Worm (Caenorhabditis elegans) whole organism, L1 larva: ENCODE measurements around the gene sqst-5.

Source experiments
- ces-1 ChIP-seq: fragments of 150-350 bp; optimal IDR thresholded peaks from 2 replicates; lab custom pipeline; 2014; ENCODE audit warnings: missing biosample characterization, missing genetic modification reagents, missing genetic modification characterization
- jun-1 ChIP-seq: fragments of 150-350 bp; optimal IDR thresholded peaks from 2 replicates; lab custom pipeline; 2014; ENCODE audit warnings: missing biosample characterization, missing genetic modification reagents, missing genetic modification characterization
- nhr-11 ChIP-seq: fragments of 150-350 bp; optimal IDR thresholded peaks from 2 replicates; lab custom pipeline; 2014; ENCODE audit warnings: missing biosample characterization, missing genetic modification characterization
- pag-3 ChIP-seq: sonication (generic microtip); optimal IDR thresholded peaks from 2 replicates; lab custom pipeline; 2017; ENCODE audit warnings: missing genetic modification characterization, mild to moderate bottlenecking, missing compliant biosample characterization, antibody characterized with exemption, borderline replicate concordance; ENCODE audit not compliant: insufficient read depth
- skn-1 ChIP-seq: fragments of 150-350 bp; optimal IDR thresholded peaks from 2 replicates; lab custom pipeline; 2014; ENCODE audit warnings: missing biosample characterization, missing genetic modification characterization
- snpc-4 ChIP-seq: fragments of 150-350 bp; optimal IDR thresholded peaks from 2 replicates; lab custom pipeline; 2014; ENCODE audit warnings: missing biosample characterization, missing genetic modification characterization
- snu-23 ChIP-seq: sonication (generic microtip); optimal IDR thresholded peaks from 2 replicates; lab custom pipeline; 2016; ENCODE audit warnings: missing genetic modification characterization, missing compliant biosample characterization
- sptf-1 ChIP-seq: fragments of 150-350 bp; optimal IDR thresholded peaks from 2 replicates; lab custom pipeline; 2014; ENCODE audit warnings: missing biosample characterization, missing genetic modification characterization
- unc-62 ChIP-seq: fragments of 150-350 bp; optimal IDR thresholded peaks from 2 replicates; lab custom pipeline; 2014; ENCODE audit warnings: missing biosample characterization, missing genetic modification reagents, missing genetic modification characterization

ce11 chrIII:159149-159548 is 11.7 kb upstream of the sqst-5 start:
- TF ChIP-seq ces-1 (GFP tag; lab: Kevin White, UChicago): no peak
- TF ChIP-seq nhr-11 (tag; lab: Kevin White, UChicago): no peak
- no peak for TF ChIP-seq pag-3 (tag; lab: Kevin White, UChicago)
- TF ChIP-seq jun-1: no peak
- no peak for TF ChIP-seq snpc-4 (tag; lab: Kevin White, UChicago)
- no peak for TF ChIP-seq sptf-1 (tag; lab: Kevin White, UChicago)
- no peak for TF ChIP-seq snu-23 (GFP tag; lab: Kevin White, UChicago)
- TF ChIP-seq unc-62 (GFP tag; lab: Kevin White, UChicago): no peak
- TF ChIP-seq skn-1: no peak
